Worm (Caenorhabditis elegans): ENCODE results near the gene C44B7.11.

Gene C44B7.11

DNA sequence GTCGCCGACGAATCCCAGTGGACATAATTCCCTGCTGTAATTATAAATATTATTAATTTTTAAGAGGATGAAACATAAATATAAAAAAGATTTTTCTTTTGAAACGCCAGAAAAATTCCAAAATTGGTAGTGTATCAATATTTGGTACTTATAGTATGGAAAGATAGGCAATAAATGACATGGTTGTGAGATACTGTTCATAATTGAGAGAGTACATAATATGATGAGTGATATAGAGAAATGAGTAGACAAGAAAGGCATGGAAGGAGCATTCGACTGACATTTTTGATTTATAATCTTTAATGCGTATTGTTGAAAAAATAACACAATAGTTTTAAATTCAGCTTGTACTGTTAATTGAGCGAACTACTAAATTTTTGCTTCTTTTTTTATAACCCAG, at the start of gene C44B7.11:
Gene C44B7.11 (minus strand): TSS at position 34 of the 400 bp plus-strand sequence.
- TF ChIP-seq him-1 (tag; optimal IDR thresholded peaks at IDR 0.05) = no peak

DNA sequence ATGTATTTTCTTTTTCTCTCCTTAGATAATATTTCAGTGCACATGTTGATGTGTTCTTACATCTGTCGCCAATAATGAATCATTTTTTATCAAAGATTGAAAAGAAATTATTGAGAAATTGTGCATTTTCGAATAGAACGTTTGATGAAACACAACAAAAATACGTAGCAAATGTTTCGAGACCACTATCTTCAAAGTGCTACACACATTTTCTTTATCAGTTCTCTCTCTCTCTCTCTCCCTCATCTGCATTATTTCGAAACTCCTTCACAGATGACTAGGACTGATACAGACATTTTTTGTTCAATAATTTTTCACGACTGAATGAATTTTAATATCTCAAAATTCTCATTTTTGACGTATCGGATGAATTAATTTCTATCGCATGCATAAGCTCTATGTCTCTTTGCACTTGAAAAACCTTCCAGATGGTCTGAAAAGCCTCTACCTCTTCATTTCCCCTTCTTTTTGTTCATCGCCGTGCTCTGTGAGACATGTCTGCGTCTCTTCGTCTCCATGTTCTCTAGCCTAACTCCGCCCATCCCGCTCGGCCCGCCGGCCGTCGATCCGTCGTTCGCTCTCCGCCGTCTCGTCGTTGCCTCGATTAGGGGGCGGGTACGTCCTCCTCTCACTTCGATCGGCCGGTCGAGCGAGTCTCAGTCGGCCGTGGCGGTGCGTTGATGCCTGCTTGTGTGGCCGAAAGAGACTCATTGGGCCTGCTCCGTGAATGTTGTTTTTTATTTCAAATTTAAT, 46.1 kb upstream of the C44B7.11 start:
- TF ChIP-seq dao-5 (tag; optimal IDR thresholded peaks at IDR 0.05) (no peak), him-1 (tag; optimal IDR thresholded peaks at IDR 0.05) (peak; percentile 33), W03F9.2 (tag; optimal IDR thresholded peaks at IDR 0.05) (no peak)

DNA sequence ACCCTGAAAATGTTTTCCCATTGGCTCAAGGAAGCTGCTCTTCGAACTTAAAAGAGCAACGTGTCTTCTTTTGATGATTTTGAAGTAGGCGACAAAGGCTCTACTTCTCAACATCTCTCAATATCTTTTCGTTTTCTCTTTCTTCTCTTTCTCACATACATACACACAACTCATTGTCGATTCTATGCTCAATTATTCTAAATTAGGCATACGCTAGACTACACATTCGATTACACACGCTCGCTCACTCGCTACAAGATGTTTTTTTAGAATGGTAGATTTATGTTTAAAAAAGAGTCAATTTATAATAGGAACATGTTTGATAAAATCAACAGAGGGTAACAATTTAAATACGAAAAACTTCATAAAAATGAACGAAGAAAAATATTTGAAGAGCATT, 44.2 kb upstream of the C44B7.11 start:
- TF ChIP-seq W03F9.2 (tag; optimal IDR thresholded peaks at IDR 0.05) (no peak), him-1 (tag; optimal IDR thresholded peaks at IDR 0.05) (no peak), dao-5 (tag; optimal IDR thresholded peaks at IDR 0.05) (no peak)

DNA sequence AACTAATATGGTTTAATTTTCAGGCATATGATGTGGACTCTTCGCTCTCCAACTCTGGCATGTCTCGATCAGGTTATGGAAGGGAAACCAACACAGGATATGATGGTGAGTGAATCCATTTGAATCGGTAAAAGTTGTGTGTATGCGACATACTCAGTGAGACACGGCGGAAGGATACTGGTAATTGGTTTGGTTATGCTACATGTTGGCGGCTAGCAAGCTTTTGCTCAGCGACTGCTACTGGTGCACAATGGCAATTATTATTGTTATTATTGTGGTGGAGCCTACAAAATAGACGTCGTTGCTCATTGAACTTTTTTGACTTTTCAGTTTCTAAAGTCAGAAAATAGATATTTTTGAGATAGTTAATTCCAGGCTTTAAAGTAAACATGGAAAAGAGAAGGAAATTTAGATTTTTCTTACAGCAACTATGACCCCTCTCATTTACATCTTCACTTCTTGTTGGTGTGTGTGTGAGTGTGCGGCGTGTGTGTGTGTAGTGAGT, 43.4 kb upstream of the C44B7.11 start:
- no peak for TF ChIP-seq him-1 (tag; optimal IDR thresholded peaks at IDR 0.05)
- TF ChIP-seq dao-5 (tag; optimal IDR thresholded peaks at IDR 0.05) = no peak
- no peak for TF ChIP-seq W03F9.2 (tag; optimal IDR thresholded peaks at IDR 0.05)

DNA sequence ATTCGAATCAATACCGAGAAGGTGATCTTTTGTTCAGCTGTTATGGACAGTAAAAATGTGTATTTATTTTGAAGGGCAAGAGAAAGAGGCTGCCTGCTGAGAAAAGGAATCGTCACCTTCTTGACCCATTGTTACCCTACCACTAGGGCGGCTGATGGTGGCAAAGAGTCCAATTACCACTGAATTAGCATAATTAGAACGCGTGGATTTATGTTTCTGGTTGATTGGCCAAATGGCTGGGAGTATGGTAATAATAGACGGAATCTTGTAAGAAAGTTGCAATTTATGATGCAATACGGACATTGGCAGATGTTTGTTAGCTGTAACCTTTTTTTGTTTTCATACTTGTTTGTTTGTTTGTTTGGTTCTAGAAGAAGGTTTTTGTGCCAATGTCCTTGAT, 42.5 kb upstream of the C44B7.11 start:
- TF ChIP-seq dao-5 (tag; optimal IDR thresholded peaks at IDR 0.05) (no peak), him-1 (tag; optimal IDR thresholded peaks at IDR 0.05) (no peak), W03F9.2 (tag; optimal IDR thresholded peaks at IDR 0.05) (no peak)

DNA sequence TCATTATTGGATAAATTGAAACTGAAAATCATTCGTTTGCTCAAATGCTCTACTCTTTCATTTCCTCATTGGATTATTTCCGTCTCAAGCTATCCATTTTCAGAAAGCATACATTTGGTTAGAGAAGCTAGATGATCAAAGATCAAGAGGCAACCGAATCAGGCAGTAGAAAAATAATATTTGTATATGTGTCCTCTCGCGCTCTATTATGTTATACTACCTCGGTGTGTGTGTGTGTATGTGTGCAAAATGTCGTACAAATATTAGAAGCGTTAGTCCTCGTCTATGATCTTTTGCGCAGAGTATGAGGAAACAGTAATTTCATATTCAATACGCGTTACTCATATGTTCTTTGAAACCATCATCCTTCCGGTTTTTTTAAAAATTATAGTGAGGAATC, 39.7 kb upstream of the C44B7.11 start:
- no peak for TF ChIP-seq W03F9.2 (tag; optimal IDR thresholded peaks at IDR 0.05)

DNA sequence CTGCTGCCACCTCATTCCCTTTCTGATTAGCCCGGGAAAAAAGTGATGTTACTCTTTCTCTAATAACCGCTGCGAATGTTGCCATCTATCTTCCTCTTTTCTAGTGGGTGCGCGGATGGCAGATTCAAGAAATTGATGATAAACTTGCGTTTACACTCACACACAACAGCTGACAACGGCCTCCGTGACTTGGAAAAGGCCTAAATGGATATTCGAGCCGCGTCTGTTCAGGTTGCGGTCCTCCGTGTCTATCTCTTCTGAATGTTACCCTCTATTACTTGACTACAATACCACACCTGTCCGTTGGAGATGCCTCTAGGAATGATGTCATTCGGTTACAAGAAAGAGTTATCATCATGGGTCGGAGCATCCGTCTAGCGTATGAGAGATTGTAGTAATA, 39.2 kb upstream of the C44B7.11 start:
- TF ChIP-seq dao-5 (tag; optimal IDR thresholded peaks at IDR 0.05) (no peak), W03F9.2 (tag; optimal IDR thresholded peaks at IDR 0.05) (no peak), him-1 (tag; optimal IDR thresholded peaks at IDR 0.05) (no peak)

DNA sequence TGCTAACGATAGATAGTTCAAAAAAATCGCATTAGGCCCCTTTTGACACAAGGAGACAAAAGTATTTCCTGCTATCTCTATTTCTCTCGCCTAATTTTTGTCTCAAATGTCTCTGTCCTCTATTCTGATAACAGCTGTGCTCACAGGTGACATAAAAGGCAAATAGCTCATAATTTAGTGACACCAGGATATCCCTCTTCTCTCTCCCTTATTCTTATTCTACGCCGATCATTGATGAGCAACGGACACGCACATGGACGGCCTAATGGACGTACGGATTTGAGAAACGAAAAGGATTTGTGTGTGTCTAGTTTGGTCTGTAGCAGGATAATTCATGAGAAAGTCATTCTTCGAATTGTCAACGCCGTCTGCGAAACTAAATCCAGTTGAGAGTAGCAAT, 38.6 kb upstream of the C44B7.11 start:
- TF ChIP-seq W03F9.2 (tag; optimal IDR thresholded peaks at IDR 0.05) (no peak), dao-5 (tag; optimal IDR thresholded peaks at IDR 0.05) (no peak), him-1 (tag; optimal IDR thresholded peaks at IDR 0.05) (no peak)

DNA sequence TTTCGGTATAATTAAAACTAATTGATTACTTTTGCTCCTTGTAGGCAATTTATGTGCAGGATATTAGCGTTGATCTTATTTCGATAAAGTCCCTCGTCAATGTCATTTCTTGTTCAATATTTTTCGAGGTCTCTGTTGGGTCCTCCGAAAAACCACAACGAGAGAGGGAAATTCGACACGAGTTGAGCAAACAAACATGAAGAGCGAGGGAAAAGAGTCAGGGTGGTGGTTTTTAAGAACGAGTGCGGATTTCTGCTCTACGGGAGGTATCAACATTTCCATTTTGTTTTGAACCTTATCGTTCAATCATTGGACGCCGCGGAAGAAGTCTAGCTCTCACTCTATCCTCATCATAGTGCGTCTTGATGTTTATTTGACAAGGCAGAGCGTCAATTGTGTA, 37.4 kb upstream of the C44B7.11 start:
- TF ChIP-seq dao-5 (tag; optimal IDR thresholded peaks at IDR 0.05) (no peak), him-1 (tag; optimal IDR thresholded peaks at IDR 0.05) (no peak), W03F9.2 (tag; optimal IDR thresholded peaks at IDR 0.05) (no peak)

DNA sequence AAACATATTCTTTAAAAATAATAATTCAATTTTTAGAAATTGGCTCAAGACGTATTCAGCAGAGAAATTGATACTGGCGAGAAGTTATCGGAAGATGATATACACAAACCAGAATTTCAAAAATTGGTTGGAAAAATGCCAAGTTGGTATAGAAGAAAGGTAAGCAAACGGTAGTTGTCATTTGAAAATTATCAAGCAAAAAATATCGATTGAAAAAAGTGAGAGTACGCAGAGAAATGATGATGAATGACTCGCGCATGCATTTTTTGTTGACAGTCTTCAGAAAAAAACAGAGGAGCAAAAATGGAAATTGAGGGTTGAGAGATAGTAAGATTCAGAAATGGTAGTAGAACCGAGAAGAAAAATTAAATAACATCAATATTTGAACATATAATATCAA, 35.6 kb upstream of the C44B7.11 start:
- TF ChIP-seq him-1 (tag; optimal IDR thresholded peaks at IDR 0.05) (no peak), dao-5 (tag; optimal IDR thresholded peaks at IDR 0.05) (no peak)

DNA sequence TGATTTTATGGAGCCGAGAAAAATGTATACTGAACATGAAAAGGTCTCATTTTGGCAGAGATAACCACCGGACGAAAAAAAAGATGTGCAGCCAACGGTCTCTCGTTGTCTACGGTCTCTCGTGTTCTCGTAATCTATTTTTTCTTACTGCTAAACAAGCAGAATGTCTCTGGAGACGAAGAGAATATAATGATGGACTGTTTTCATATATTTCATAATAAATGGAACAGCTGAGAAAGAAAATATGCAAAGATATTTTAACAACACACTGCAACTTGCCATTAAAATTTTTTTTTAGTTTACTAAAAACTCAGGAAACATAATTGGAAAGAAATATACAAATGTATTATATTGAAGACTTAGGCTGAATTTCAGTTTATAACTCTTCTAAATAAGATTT, 32.7 kb upstream of the C44B7.11 start:
- no peak for TF ChIP-seq dao-5 (tag; optimal IDR thresholded peaks at IDR 0.05)
- no peak for TF ChIP-seq W03F9.2 (tag; optimal IDR thresholded peaks at IDR 0.05)
- no peak for TF ChIP-seq him-1 (tag; optimal IDR thresholded peaks at IDR 0.05)

DNA sequence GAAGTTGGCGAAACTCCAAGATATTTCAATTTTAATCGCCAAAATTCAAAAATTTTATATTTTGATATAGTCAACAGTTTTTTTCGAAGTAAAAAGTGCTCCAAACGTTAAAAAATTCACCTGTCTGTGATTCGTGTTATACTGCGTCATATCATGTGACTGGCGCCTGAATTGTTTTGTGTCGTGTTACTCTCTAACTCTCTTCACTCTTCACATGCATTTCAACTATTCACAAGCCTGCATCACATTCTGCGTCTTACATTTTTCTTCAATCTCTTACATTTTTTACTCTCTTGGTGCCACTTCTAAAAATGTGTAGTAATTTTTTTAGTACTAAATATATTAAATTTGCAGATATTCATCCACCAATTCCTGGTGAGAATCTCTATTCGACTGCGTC, 31.1 kb upstream of the C44B7.11 start, which contains the start of gene flcn-1:
Gene flcn-1 (plus strand): TSS at position 348 of the 400 bp plus-strand sequence.
- no peak for TF ChIP-seq dao-5 (tag; optimal IDR thresholded peaks at IDR 0.05)
- TF ChIP-seq him-1 (tag; optimal IDR thresholded peaks at IDR 0.05) = no peak
- no peak for TF ChIP-seq W03F9.2 (tag; optimal IDR thresholded peaks at IDR 0.05)

DNA sequence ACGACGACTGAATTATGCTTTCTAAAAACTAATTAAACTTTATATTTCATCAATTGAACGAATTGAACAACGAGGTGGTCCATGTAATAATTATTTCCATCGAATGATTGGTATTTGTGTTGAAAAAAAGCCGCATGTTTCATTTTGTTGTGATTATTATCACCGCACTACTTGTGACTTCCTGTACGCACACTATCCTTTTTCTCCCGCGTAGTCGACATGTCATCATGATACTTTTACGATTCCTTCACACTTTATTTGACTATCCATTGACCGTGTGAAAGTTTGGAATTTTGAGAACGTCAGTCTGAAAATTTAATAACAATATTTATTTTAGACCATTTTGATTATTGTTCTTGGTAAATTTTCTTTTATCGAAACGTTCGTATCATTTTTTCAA, 30.3 kb upstream of the C44B7.11 start, which contains the start of gene F22D3.4:
Gene F22D3.4 (minus strand): TSS at position 1 of the 400 bp plus-strand sequence.
- TF ChIP-seq dao-5 (tag; optimal IDR thresholded peaks at IDR 0.05) (no peak), W03F9.2 (tag; optimal IDR thresholded peaks at IDR 0.05) (no peak), him-1 (tag; optimal IDR thresholded peaks at IDR 0.05) (no peak)

DNA sequence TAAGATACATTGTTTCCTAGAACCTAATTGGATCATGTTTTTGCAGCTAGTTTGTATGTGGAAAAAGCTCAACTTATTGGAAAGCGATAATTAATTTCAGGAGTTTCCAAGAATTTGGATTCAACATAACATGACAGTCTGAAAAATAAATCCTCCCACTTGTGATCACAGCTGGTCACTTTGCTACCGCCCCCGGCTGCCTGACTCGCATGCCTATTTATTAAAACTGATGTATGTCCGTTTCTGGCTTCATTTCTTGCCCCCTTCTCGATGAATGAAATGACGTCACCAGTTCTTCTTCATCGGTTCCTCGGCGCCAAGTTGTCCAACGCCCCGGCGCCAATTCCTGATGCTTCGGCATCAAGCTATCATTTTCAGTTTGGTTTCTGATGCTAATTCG, 29.7 kb upstream of the C44B7.11 start:
- TF ChIP-seq him-1 (tag; optimal IDR thresholded peaks at IDR 0.05) = no peak
- no peak for TF ChIP-seq W03F9.2 (tag; optimal IDR thresholded peaks at IDR 0.05)
- TF ChIP-seq dao-5 (tag; optimal IDR thresholded peaks at IDR 0.05) = no peak

DNA sequence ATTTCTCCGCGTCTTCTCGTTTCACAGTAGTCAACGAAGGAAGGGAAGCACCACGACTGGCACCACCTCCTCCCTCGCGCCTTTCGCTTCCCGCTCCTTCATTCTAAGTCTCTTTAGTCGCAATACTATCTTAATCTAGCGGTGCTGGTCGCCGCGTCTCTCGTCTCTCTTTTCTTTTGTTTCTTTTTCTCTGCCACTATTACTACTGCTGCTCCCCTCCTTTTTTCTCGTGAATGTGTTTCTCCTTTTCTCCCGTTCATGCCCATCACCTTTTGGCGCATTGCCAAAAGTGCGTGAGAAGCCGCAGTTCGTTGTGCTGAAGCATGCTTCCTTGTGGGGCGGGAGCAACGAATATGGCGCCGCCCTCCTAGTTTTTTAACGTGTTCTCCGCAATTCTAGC, 29.1 kb upstream of the C44B7.11 start:
- TF ChIP-seq dao-5 (tag; optimal IDR thresholded peaks at IDR 0.05) (peak; percentile 26), W03F9.2 (tag; optimal IDR thresholded peaks at IDR 0.05) (peak; percentile 51), him-1 (tag; optimal IDR thresholded peaks at IDR 0.05) (peak; percentile 66)

Data from whole organism, L4/young adult.